Fruit fly (Drosophila melanogaster): ENCODE measurements around the gene TBC1D23.

TBC1D23 gene

dm6 chr2L:1169867-1170415, 40.8 kb downstream of the TBC1D23 start, which contains the start of the genes CG31922 and Plap (continued):
- TF ChIP-seq CG8924 (tag; optimal IDR thresholded peaks at IDR 0.05) (peak; percentile 68), CG7271 (tag; optimal IDR thresholded peaks at IDR 0.05) (no peak), Fer1 (GFP tag; optimal IDR thresholded peaks at IDR 0.05) (peak; percentile 70), Chrac-16 (GFP tag; optimal IDR thresholded peaks at IDR 0.05) (peak; percentile 64), CG4282 (GFP tag; optimal IDR thresholded peaks at IDR 0.05) (peak; percentile 17), pros (GFP tag; optimal IDR thresholded peaks at IDR 0.05) (no peak), jumu (GFP tag; optimal IDR thresholded peaks at IDR 0.05) (peak; percentile 39), grau (tag; optimal IDR thresholded peaks at IDR 0.05) (peak; percentile 76), chif (GFP tag; optimal IDR thresholded peaks at IDR 0.05) (peak; percentile 34 to 53), Spps (tag; optimal IDR thresholded peaks at IDR 0.05) (peak; percentile 26), trem (tag; optimal IDR thresholded peaks at IDR 0.05) (peak; percentile 86), CG4404 (GFP tag; IDR thresholded peaks at IDR 0.05) (peak; percentile 67), az2 (GFP tag; optimal IDR thresholded peaks at IDR 0.05) (peak; percentile 65), Dip2 (GFP tag; IDR thresholded peaks at IDR 0.05) (no peak), E2f2 (GFP tag; IDR thresholded peaks at IDR 0.05) (peak; percentile 59), sim (GFP tag; IDR thresholded peaks at IDR 0.05) (no peak), Fer2 (tag; optimal IDR thresholded peaks at IDR 0.05) (peak; percentile 66), gcm2 (GFP tag; optimal IDR thresholded peaks at IDR 0.05) (no peak), org-1 (GFP tag; optimal IDR thresholded peaks at IDR 0.05) (no peak), D (optimal IDR thresholded peaks at IDR 0.05) (no peak), D (GFP tag; optimal IDR thresholded peaks at IDR 0.05) (peak; percentile 28), CG10147 (GFP tag; optimal IDR thresholded peaks at IDR 0.05) (peak; percentile 76), CG9727 (GFP tag; optimal IDR thresholded peaks at IDR 0.05) (peak; percentile 71), bcd (GFP tag; optimal IDR thresholded peaks at IDR 0.05) (peak; percentile 63), Hsf (GFP tag; optimal IDR thresholded peaks at IDR 0.05) (peak; percentile 74), CG43689 (GFP tag; IDR thresholded peaks at IDR 0.05) (no peak), abd-A (tag; optimal IDR thresholded peaks at IDR 0.05) (no peak), salm (tag; optimal IDR thresholded peaks at IDR 0.05) (no peak), CG18262 (tag; optimal IDR thresholded peaks at IDR 0.05) (peak; percentile 69), CG9609 (GFP tag; optimal IDR thresholded peaks at IDR 0.05) (peak; percentile 27), CG8388 (GFP tag; optimal IDR thresholded peaks at IDR 0.05) (peak; percentile 58), Oaz (GFP tag; IDR thresholded peaks at IDR 0.05) (0 out of 2 replicates have a peak, but pooled peaks have one; percentile 26), zf30C (GFP tag; optimal IDR thresholded peaks at IDR 0.05) (no peak), nau (GFP tag; optimal IDR thresholded peaks at IDR 0.05) (no peak), nerfin-2 (GFP tag; IDR thresholded peaks at IDR 0.05; ENCODE audit: partially characterized antibody) (peak; percentile 81), Bdp1 (GFP tag; optimal IDR thresholded peaks at IDR 0.05) (peak; percentile 64), CG34376 (GFP tag; optimal IDR thresholded peaks at IDR 0.05) (peak; percentile 77), Atf-2 (GFP tag; optimal IDR thresholded peaks at IDR 0.05) (peak; percentile 32), amos (GFP tag; IDR thresholded peaks at IDR 0.05; ENCODE audit: partially characterized antibody) (peak; percentile 82; the same call in 1 of the 2 replicates), tin (GFP tag; optimal IDR thresholded peaks at IDR 0.05) (peak; percentile 76), pita (GFP tag; optimal IDR thresholded peaks at IDR 0.05) (no peak), CG9876 (GFP tag; optimal IDR thresholded peaks at IDR 0.05) (peak; percentile 14), CG3281 (GFP tag; optimal IDR thresholded peaks at IDR 0.05) (peak; percentile 63), caup (GFP tag; optimal IDR thresholded peaks at IDR 0.05; ENCODE audit: severe bottlenecking) (peak; percentile 14), mam (GFP tag; optimal IDR thresholded peaks at IDR 0.05) (peak; percentile 76), cg (GFP tag; optimal IDR thresholded peaks at IDR 0.05) (no peak)

Measured in whole organism, embryonic.